Fruit fly (Drosophila melanogaster): ENCODE measurements around the gene tadr.

Gene tadr

DNA sequence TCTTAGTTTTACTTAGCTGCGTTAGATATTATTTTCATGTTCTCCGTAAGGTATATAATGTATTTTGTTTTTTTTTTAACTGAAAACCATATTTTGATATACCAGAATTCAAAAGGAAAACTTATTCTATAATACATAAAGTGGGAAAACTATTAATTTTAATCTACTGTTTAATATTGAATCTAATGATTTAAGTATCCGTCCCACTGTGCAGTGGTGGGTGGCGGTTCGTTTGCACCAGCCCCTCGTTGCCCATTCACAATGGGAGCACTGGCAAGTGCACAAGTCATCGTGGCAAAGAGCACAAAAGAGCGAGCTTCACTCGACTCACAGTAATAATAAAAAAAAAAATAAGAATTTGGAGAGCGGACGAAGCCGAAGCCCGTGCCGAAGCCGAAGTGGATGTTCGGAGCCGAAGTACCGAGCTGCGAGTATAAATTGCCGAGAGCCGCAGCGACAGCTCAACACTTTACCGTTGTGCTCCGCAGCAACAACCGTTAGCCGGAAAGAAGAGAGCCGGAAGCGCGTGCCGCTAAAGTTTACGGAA lies 21.3 kb downstream of the tadr start, which contains the start of gene CG34136 (continued):
- no peak for TF ChIP-seq ewg (GFP tag; optimal IDR thresholded peaks at IDR 0.05)
- no peak for TF ChIP-seq Kr (GFP tag; optimal IDR thresholded peaks at IDR 0.05)
- peak; percentile 22 for TF ChIP-seq CG12155 (GFP tag; optimal IDR thresholded peaks at IDR 0.05)
- TF ChIP-seq gcm (GFP tag; optimal IDR thresholded peaks at IDR 0.05) = no peak
- peak in 1 of 2 experiments; percentile 66 for TF ChIP-seq Hr78 (GFP tag; optimal IDR thresholded peaks at IDR 0.05)
- TF ChIP-seq CG2678 (tag; optimal IDR thresholded peaks at IDR 0.05) = peak; percentile 69
- TF ChIP-seq org-1 (GFP tag; optimal IDR thresholded peaks at IDR 0.05) = peak; percentile 33
- no peak for TF ChIP-seq pan (optimal IDR thresholded peaks at IDR 0.05)
- peak in 1 of 2 experiments; percentile 25 for TF ChIP-seq pan (GFP tag; optimal IDR thresholded peaks at IDR 0.05 in 1 of 2, IDR thresholded peaks at IDR 0.05 in 1 of 2)
- no peak for TF ChIP-seq Chrac-16 (GFP tag; optimal IDR thresholded peaks at IDR 0.05)
- TF ChIP-seq Neu2 (GFP tag; optimal IDR thresholded peaks at IDR 0.05; ENCODE audit: borderline replicate concordance) = no peak
- no peak for TF ChIP-seq twi (tag; optimal IDR thresholded peaks at IDR 0.05)
- no peak for TF ChIP-seq crp (GFP tag; optimal IDR thresholded peaks at IDR 0.05)
- peak; percentile 57; the same call in 1 of the 2 replicates for TF ChIP-seq Atf6 (GFP tag; IDR thresholded peaks at IDR 0.05)
- TF ChIP-seq lab (GFP tag; optimal IDR thresholded peaks at IDR 0.05) = peak; percentile 69
- TF ChIP-seq Asciz (GFP tag; optimal IDR thresholded peaks at IDR 0.05) = peak; percentile 42
- 0 out of 3 replicates have a peak, but pooled peaks have one; percentile 26 for TF ChIP-seq so (GFP tag; IDR thresholded peaks at IDR 0.05)
- TF ChIP-seq Atf-2 (GFP tag; optimal IDR thresholded peaks at IDR 0.05) = peak; percentile 16
- TF ChIP-seq ken (GFP tag; IDR thresholded peaks at IDR 0.05) = no peak
- TF ChIP-seq CG31365 (tag; optimal IDR thresholded peaks at IDR 0.05) = no peak
- TF ChIP-seq CG34376 (GFP tag; optimal IDR thresholded peaks at IDR 0.05) = peak; percentile 54
- 0 out of 2 replicates have a peak, but pooled peaks have one; percentile 42 for TF ChIP-seq lmd (GFP tag; IDR thresholded peaks at IDR 0.05)
- no peak for TF ChIP-seq CG31388 (GFP tag; optimal IDR thresholded peaks at IDR 0.05)
- peak; percentile 18 for TF ChIP-seq Abd-B (GFP tag; optimal IDR thresholded peaks at IDR 0.05)
- no peak for TF ChIP-seq mam (GFP tag; optimal IDR thresholded peaks at IDR 0.05)
- TF ChIP-seq Mes4 (GFP tag; optimal IDR thresholded peaks at IDR 0.05) = no peak
- TF ChIP-seq usp (GFP tag; optimal IDR thresholded peaks at IDR 0.05) = no peak
- TF ChIP-seq CG18476 (GFP tag; optimal IDR thresholded peaks at IDR 0.05) = peak; percentile 42
- no peak for TF ChIP-seq btn (GFP tag; optimal IDR thresholded peaks at IDR 0.05)
- peak; percentile 41; the same call in 1 of the 2 replicates for TF ChIP-seq CG17328 (GFP tag; IDR thresholded peaks at IDR 0.05)
- TF ChIP-seq Med (GFP tag) = peak; percentile 85
- TF ChIP-seq disco-r (GFP tag; optimal IDR thresholded peaks at IDR 0.05) = no peak
- TF ChIP-seq CG4617 (GFP tag; optimal IDR thresholded peaks at IDR 0.05; ENCODE audit: borderline replicate concordance) = no peak
- no peak for TF ChIP-seq inv (GFP tag; IDR thresholded peaks at IDR 0.05; ENCODE audit: partially characterized antibody)
- TF ChIP-seq CG32767 (GFP tag; IDR thresholded peaks at IDR 0.05) = no peak
- TF ChIP-seq lbe (GFP tag; optimal IDR thresholded peaks at IDR 0.05) = peak; percentile 14
- TF ChIP-seq CG10267 (tag; optimal IDR thresholded peaks at IDR 0.05) = peak; percentile 28
- no peak for TF ChIP-seq ash1 (GFP tag; optimal IDR thresholded peaks at IDR 0.05)
- TF ChIP-seq ftz-f1 (GFP tag; optimal IDR thresholded peaks at IDR 0.05) = no peak
- no peak for TF ChIP-seq CG12236 (GFP tag; optimal IDR thresholded peaks at IDR 0.05)
- no peak for TF ChIP-seq psq (GFP tag; optimal IDR thresholded peaks at IDR 0.05)
- peak; percentile 60; the same call in 2 of the 3 replicates for TF ChIP-seq row (GFP tag; IDR thresholded peaks at IDR 0.05)
- TF ChIP-seq CG6683 (GFP tag; optimal IDR thresholded peaks at IDR 0.05) = peak; percentile 36
- TF ChIP-seq Oli (tag; optimal IDR thresholded peaks at IDR 0.05) = peak; percentile 61
- TF ChIP-seq unc-4 (GFP tag; IDR thresholded peaks at IDR 0.05; ENCODE audit: partially characterized antibody) = 0 out of 2 replicates have a peak, but pooled peaks have one; percentile 20
- TF ChIP-seq CG10979 (tag; optimal IDR thresholded peaks at IDR 0.05) = peak; percentile 50
- TF ChIP-seq Lhr (GFP tag; optimal IDR thresholded peaks at IDR 0.05) = no peak
- peak; percentile 11 for TF ChIP-seq CG2875 (GFP tag; optimal IDR thresholded peaks at IDR 0.05)
- peak; percentile 3 for TF ChIP-seq shn (GFP tag; optimal IDR thresholded peaks at IDR 0.05)

All from whole organism, embryonic.